Fruit fly (Drosophila melanogaster) whole organism, embryonic: ENCODE results near the gene CG45079.
A peak's percentile ranks its signal among the peaks of the same experiment; 100 is the strongest.

ENCODE experiments used
- Ada2b ChIP-seq: fragments of 200-800 bp; sonication (Bioruptor generic); IDR thresholded peaks from 2 replicates; pipeline ENCODE4 v1.3.6; 2022; ENCODE audit warnings: missing biosample characterization, missing genetic modification characterization
- BEAF-32 ChIP-seq: fragments of 200-800 bp; sonication (Bioruptor generic); optimal IDR thresholded peaks from 3 replicates; lab custom pipeline; 2017; ENCODE audit warnings: missing biosample characterization, missing genetic modification characterization, mild to moderate bottlenecking, moderate library complexity, missing genetic modification reagents
- CG10267 ChIP-seq: fragments of 200-800 bp; sonication (Bioruptor generic); optimal IDR thresholded peaks from 2 replicates; lab custom pipeline; 2018; ENCODE audit warnings: missing biosample characterization, mild to moderate bottlenecking, missing genetic modification characterization, moderate library complexity
- CG10543 ChIP-seq: fragments of 200-800 bp; sonication (Bioruptor generic); optimal IDR thresholded peaks from 3 replicates; lab custom pipeline; 2017; ENCODE audit warnings: missing biosample characterization, mild to moderate bottlenecking, missing genetic modification characterization, moderate library complexity
- CG10654 ChIP-seq: fragments of 200-800 bp; sonication (Bioruptor generic); optimal IDR thresholded peaks from 2 replicates; lab custom pipeline; 2016; ENCODE audit warnings: missing biosample characterization, missing genetic modification characterization
- CG10959 ChIP-seq: fragments of 200-800 bp; sonication (Bioruptor generic); IDR thresholded peaks from 2 replicates; pipeline ENCODE4 v1.3.6; 2022; ENCODE audit warnings: missing biosample characterization, missing genetic modification characterization
- CG11247 ChIP-seq: fragments of 200-800 bp; sonication (Bioruptor generic); IDR thresholded peaks from 2 replicates; pipeline ENCODE4 v1.3.6; 2022; ENCODE audit warnings: missing biosample characterization, missing genetic modification characterization
- CG12071 ChIP-seq: fragments of 200-800 bp; sonication (Bioruptor generic); optimal IDR thresholded peaks from 3 replicates; lab custom pipeline; 2018; ENCODE audit warnings: missing biosample characterization, mild to moderate bottlenecking, missing genetic modification characterization
- CG1233 ChIP-seq: fragments of 200-800 bp; sonication (Bioruptor generic); optimal IDR thresholded peaks from 4 replicates; lab custom pipeline; 2018; ENCODE audit warnings: missing biosample characterization, mild to moderate bottlenecking, missing genetic modification characterization
- CG14710 ChIP-seq: fragments of 200-800 bp; sonication (Bioruptor generic); optimal IDR thresholded peaks from 3 replicates; lab custom pipeline; 2019; ENCODE audit warnings: missing biosample characterization, mild to moderate bottlenecking, missing genetic modification characterization, moderate library complexity
- CG15269 ChIP-seq: fragments of 200-800 bp; sonication (Bioruptor generic); optimal IDR thresholded peaks from 2 replicates; lab custom pipeline; 2018; ENCODE audit warnings: missing biosample characterization, mild to moderate bottlenecking, missing genetic modification characterization, moderate library complexity
- CG17186 ChIP-seq: fragments of 200-800 bp; sonication (Bioruptor generic); optimal IDR thresholded peaks from 3 replicates; lab custom pipeline; 2017; ENCODE audit warnings: missing biosample characterization, missing genetic modification reagents, missing genetic modification characterization
- CG2120 ChIP-seq: fragments of 200-800 bp; sonication (Bioruptor generic); optimal IDR thresholded peaks from 3 replicates; lab custom pipeline; 2016; ENCODE audit warnings: missing biosample characterization, missing genetic modification characterization
- CG30020 ChIP-seq: fragments of 200-800 bp; optimal IDR thresholded peaks from 2 replicates; lab custom pipeline; 2019; ENCODE audit warnings: missing biosample characterization, mild to moderate bottlenecking, missing genetic modification characterization, moderate library complexity
- CG31388 ChIP-seq: fragments of 200-800 bp; sonication (Bioruptor generic); optimal IDR thresholded peaks from 2 replicates; lab custom pipeline; 2016; ENCODE audit warnings: missing biosample characterization, missing genetic modification characterization
- CG32772 ChIP-seq: fragments of 200-800 bp; sonication (Bioruptor generic); IDR thresholded peaks from 2 replicates; pipeline ENCODE4 v1.3.6; 2022; ENCODE audit warnings: missing biosample characterization, missing genetic modification characterization
- CG3281 ChIP-seq: fragments of 200-800 bp; sonication (Bioruptor generic); optimal IDR thresholded peaks from 3 replicates; lab custom pipeline; 2017; ENCODE audit warnings: missing biosample characterization, mild to moderate bottlenecking, missing genetic modification characterization
- CG3407 ChIP-seq: fragments of 200-800 bp; sonication (Bioruptor generic); optimal IDR thresholded peaks from 2 replicates; lab custom pipeline; 2018; ENCODE audit warnings: missing biosample characterization, mild to moderate bottlenecking, missing genetic modification characterization
- CG4404 ChIP-seq: fragments of 200-800 bp; sonication (Bioruptor generic); IDR thresholded peaks from 2 replicates; pipeline ENCODE4 v1.3.6; 2022; ENCODE audit warnings: missing biosample characterization, missing genetic modification characterization
- CG4424 ChIP-seq: fragments of 200-800 bp; sonication (Bioruptor generic); optimal IDR thresholded peaks from 3 replicates; lab custom pipeline; 2016; ENCODE audit warnings: missing biosample characterization, missing genetic modification characterization
- CG4820 ChIP-seq: fragments of 200-800 bp; sonication (Bioruptor generic); optimal IDR thresholded peaks from 3 replicates; lab custom pipeline; 2016; ENCODE audit warnings: missing biosample characterization, missing genetic modification characterization
- CG7357 ChIP-seq: fragments of 200-800 bp; sonication (Bioruptor generic); IDR thresholded peaks from 3 replicates; pipeline ENCODE4 v1.3.6; 2022; ENCODE audit warnings: missing biosample characterization, missing genetic modification characterization
- CG7745 ChIP-seq: fragments of 200-800 bp; sonication (Bioruptor generic); optimal IDR thresholded peaks from 2 replicates; lab custom pipeline; 2018; ENCODE audit warnings: missing biosample characterization, mild to moderate bottlenecking, missing genetic modification characterization, moderate library complexity
- CG8478 ChIP-seq: fragments of >200 bp; optimal IDR thresholded peaks from 2 replicates; lab custom pipeline; 2018
- CG9932 ChIP-seq: fragments of 200-800 bp; sonication (Bioruptor generic); IDR thresholded peaks from 2 replicates; pipeline ENCODE4 v1.3.6; 2022; ENCODE audit warnings: missing biosample characterization, missing genetic modification characterization
- CTCF ChIP-seq: fragments of 200-800 bp; sonication (Bioruptor generic); optimal IDR thresholded peaks from 2 replicates; lab custom pipeline; 2017; ENCODE audit warnings: missing biosample characterization, mild to moderate bottlenecking, missing genetic modification characterization, moderate library complexity
- CoRest ChIP-seq: fragments of 200-800 bp; sonication (Bioruptor generic); optimal IDR thresholded peaks from 3 replicates; lab custom pipeline; 2018; ENCODE audit warnings: missing biosample characterization, mild to moderate bottlenecking, missing genetic modification characterization, moderate library complexity
- Dip3 ChIP-seq: fragments of 200-800 bp; sonication (Bioruptor generic); optimal IDR thresholded peaks from 3 replicates; lab custom pipeline; 2016; ENCODE audit warnings: missing biosample characterization, missing genetic modification characterization
- Hsf ChIP-seq: fragments of 200-800 bp; sonication (Bioruptor generic); optimal IDR thresholded peaks from 3 replicates; lab custom pipeline; 2016; ENCODE audit warnings: missing biosample characterization, missing genetic modification characterization
- Ravus ChIP-seq: fragments of 200-800 bp; sonication (Bioruptor generic); IDR thresholded peaks from 2 replicates; pipeline ENCODE4 v1.3.6; 2022; ENCODE audit warnings: missing biosample characterization, missing genetic modification characterization
- Six4 ChIP-seq: fragments of 200-800 bp; sonication (Bioruptor generic); optimal IDR thresholded peaks from 2 replicates; lab custom pipeline; 2016; ENCODE audit warnings: missing biosample characterization, missing genetic modification characterization
- amos ChIP-seq: fragments of 200-800 bp; sonication (Bioruptor generic); IDR thresholded peaks from 2 replicates; pipeline ENCODE4 v1.3.6; 2022; ENCODE audit warnings: missing biosample characterization, missing genetic modification characterization; ENCODE audit not compliant: partially characterized antibody
- dysf ChIP-seq: fragments of 200-800 bp; sonication (Bioruptor generic); IDR thresholded peaks from 3 replicates; pipeline ENCODE4 v1.3.6; 2022; ENCODE audit warnings: missing biosample characterization, missing genetic modification characterization
- exex ChIP-seq: fragments of 200-800 bp; sonication (Bioruptor generic); optimal IDR thresholded peaks from 4 replicates; lab custom pipeline; 2018; ENCODE audit warnings: missing biosample characterization, mild to moderate bottlenecking, missing genetic modification characterization, moderate library complexity
- hbn ChIP-seq: fragments of 200-800 bp; sonication (Bioruptor generic); IDR thresholded peaks from 2 replicates; pipeline ENCODE4 v1.3.6; 2022; ENCODE audit warnings: missing biosample characterization, missing genetic modification characterization; ENCODE audit not compliant: partially characterized antibody
- her ChIP-seq: fragments of 200-800 bp; sonication (Bioruptor generic); optimal IDR thresholded peaks from 2 replicates; lab custom pipeline; 2016; ENCODE audit warnings: missing biosample characterization, missing genetic modification characterization
- luna ChIP-seq: fragments of 200-800 bp; sonication (Bioruptor generic); optimal IDR thresholded peaks from 2 replicates; lab custom pipeline; 2016; ENCODE audit warnings: missing biosample characterization, missing genetic modification characterization
- nau ChIP-seq: fragments of 200-800 bp; sonication (Bioruptor generic); optimal IDR thresholded peaks from 3 replicates; lab custom pipeline; 2017; ENCODE audit warnings: missing biosample characterization, mild to moderate bottlenecking, missing genetic modification characterization, missing genetic modification reagents
- nerfin-2 ChIP-seq: fragments of 200-800 bp; sonication (Bioruptor generic); IDR thresholded peaks from 2 replicates; pipeline ENCODE4 v1.3.6; 2022; ENCODE audit warnings: missing biosample characterization, missing genetic modification characterization; ENCODE audit not compliant: partially characterized antibody
- pan ChIP-seq, 4 experiments: fragments of >200 bp in 3 of 4; fragments of 200-800 bp in 1 of 4; sonication (Bioruptor generic) in 1 of 4; optimal IDR thresholded peaks in 3 of 4; IDR thresholded peaks in 1 of 4; 2 replicates each; pipeline versions ENCODE4 v1.3.6 to Lab custom; 2017 to 2022; ENCODE audit warnings: missing biosample characterization in 2 of 4, missing genetic modification characterization in 2 of 4, mixed read lengths in 1 of 4
- repo ChIP-seq: fragments of 200-800 bp; sonication (Bioruptor generic); optimal IDR thresholded peaks from 2 replicates; lab custom pipeline; 2016; ENCODE audit warnings: missing biosample characterization, missing genetic modification characterization
- sc ChIP-seq, 3 experiments: fragments of >200 bp in 2 of 3; fragments of 200-800 bp in 1 of 3; sonication (Bioruptor generic) in 1 of 3; optimal IDR thresholded peaks; 2 replicates in 2 of 3; 3 replicates in 1 of 3; lab custom pipeline; 2017; ENCODE audit warnings: mild to moderate bottlenecking in 1 of 3, missing biosample characterization in 1 of 3, missing genetic modification characterization in 1 of 3, missing genetic modification reagents in 1 of 3
- shn ChIP-seq: fragments of 200-800 bp; sonication (Bioruptor generic); optimal IDR thresholded peaks from 3 replicates; lab custom pipeline; 2016; ENCODE audit warnings: missing biosample characterization, missing genetic modification characterization
- so ChIP-seq: fragments of 200-800 bp; sonication (Bioruptor generic); IDR thresholded peaks from 3 replicates; pipeline ENCODE4 v1.3.6; 2022; ENCODE audit warnings: missing biosample characterization, missing genetic modification characterization
- stwl ChIP-seq: fragments of 200-800 bp; sonication (Bioruptor generic); optimal IDR thresholded peaks from 3 replicates; lab custom pipeline; 2018; ENCODE audit warnings: missing biosample characterization, mild to moderate bottlenecking, missing genetic modification characterization, moderate library complexity
- tio ChIP-seq: fragments of 200-800 bp; sonication (Bioruptor generic); optimal IDR thresholded peaks from 2 replicates; lab custom pipeline; 2017; ENCODE audit warnings: missing biosample characterization, missing genetic modification characterization, inconsistent platforms
- toy ChIP-seq: fragments of 200-800 bp; sonication (Bioruptor generic); IDR thresholded peaks from 2 replicates; pipeline ENCODE4 v1.3.6; 2022; ENCODE audit warnings: missing biosample characterization, missing genetic modification characterization
- unc-4 ChIP-seq: fragments of 200-800 bp; sonication (Bioruptor generic); IDR thresholded peaks from 2 replicates; pipeline ENCODE4 v1.3.6; 2022; ENCODE audit warnings: missing biosample characterization, missing genetic modification characterization; ENCODE audit not compliant: partially characterized antibody
- vvl ChIP-seq: fragments of 200-800 bp; sonication (Bioruptor generic); IDR thresholded peaks from 2 replicates; pipeline ENCODE4 v1.3.6; 2022; ENCODE audit warnings: missing biosample characterization, missing genetic modification characterization
- zfh1 ChIP-seq: fragments of 200-800 bp; sonication (Bioruptor generic); IDR thresholded peaks from 3 replicates; pipeline ENCODE4 v1.3.6; 2022; ENCODE audit warnings: missing biosample characterization, missing genetic modification characterization

CG45079 gene

dm6 chr3R:17079859-17080255, 44.4 kb upstream of the CG45079 start, which contains the start of the genes Keap1 and kuk (continued):
- TF ChIP-seq exex (tag; lab: Kevin White, UChicago) (no peak), shn (GFP tag; lab: Kevin White, UChicago) (peak; percentile 74), CG3281 (no peak), unc-4 (GFP tag; lab: Robert Waterston, UW) (peak; percentile 86), stwl (peak; percentile 70), toy (GFP tag; lab: Robert Waterston, UW) (no peak), CoRest (tag; lab: Kevin White, UChicago) (peak; percentile 67), CG1233 (peak; percentile 6), CG9932 (GFP tag; lab: Robert Waterston, UW) (peak; percentile 74), CG2120 (GFP tag; lab: Kevin White, UChicago) (peak; percentile 81), nerfin-2 (GFP tag; lab: Robert Waterston, UW) (no peak), CG17186 (no peak), tio (peak; percentile 64), luna (GFP tag; lab: Kevin White, UChicago) (peak; percentile 35), CG7745 (tag; lab: Kevin White, UChicago) (no peak), CG30020 (tag; lab: Kevin White, UChicago) (peak; percentile 9), BEAF-32 (GFP tag; lab: Kevin White, UChicago) (peak; percentile 95), nau (no peak), Hsf (GFP tag; lab: Kevin White, UChicago) (peak; percentile 74), so (GFP tag; lab: Robert Waterston, UW) (peak; percentile 44; the same call in 1 of the 3 replicates), CG10267 (peak; percentile 99), dysf (peak; percentile 25; the same call in 1 of the 3 replicates), her (GFP tag; lab: Kevin White, UChicago) (peak; percentile 29), vvl (peak; percentile 66), CG10654 (GFP tag; lab: Kevin White, UChicago) (peak; percentile 43), CG4424 (GFP tag; lab: Kevin White, UChicago) (peak; percentile 30), sc (optimal IDR thresholded peaks at IDR 0.05; lab: Kevin White, UChicago) (no peak), sc (GFP tag; optimal IDR thresholded peaks at IDR 0.05; lab: Kevin White, UChicago) (no peak), CG7357 (GFP tag; lab: Robert Waterston, UW) (no peak), amos (GFP tag; lab: Robert Waterston, UW) (peak; percentile 84), hbn (GFP tag; lab: Robert Waterston, UW) (peak; percentile 83), repo (GFP tag; lab: Kevin White, UChicago) (peak; percentile 27), CG11247 (GFP tag; lab: Robert Waterston, UW) (peak; percentile 61), CG31388 (no peak), Ada2b (peak; percentile 37; the same call in 1 of the 2 replicates), Dip3 (peak; percentile 63), CTCF (GFP tag; lab: Kevin White, UChicago) (peak; percentile 51), CG15269 (tag; lab: Kevin White, UChicago) (peak; percentile 29), zfh1 (GFP tag; lab: Robert Waterston, UW) (peak; percentile 63; the same call in 1 of the 3 replicates), pan (optimal IDR thresholded peaks at IDR 0.05; lab: Kevin White, UChicago) (no peak), pan (GFP tag; optimal IDR thresholded peaks at IDR 0.05 in 1 of 2, IDR thresholded peaks at IDR 0.05 in 1 of 2) (no peak), Six4 (no peak), CG14710 (peak; percentile 82), Ravus (no peak), CG4820 (peak; percentile 32), CG3407 (GFP tag; lab: Kevin White, UChicago) (peak; percentile 36), CG10543 (peak; percentile 37), CG32772 (GFP tag; lab: Robert Waterston, UW) (peak; percentile 46; the same call in 1 of the 2 replicates), CG12071 (peak; percentile 28), CG4404 (GFP tag; lab: Robert Waterston, UW) (no peak), CG8478 (lab: Kevin White, UChicago) (no peak), CG10959 (GFP tag; lab: Robert Waterston, UW) (no peak)
